Worm (Caenorhabditis elegans) whole organism, L2 larva: Measurements from ENCODE around the gene zip-8.

Experiments used
- blmp-1 ChIP-seq: sonication (generic microtip); optimal IDR thresholded peaks from 2 replicates; lab custom pipeline; 2017; ENCODE audit warnings: missing genetic modification characterization, mild to moderate bottlenecking, missing compliant biosample characterization, antibody characterized with exemption, moderate library complexity; ENCODE audit not compliant: insufficient read depth
- elt-1 ChIP-seq: fragments of 150-350 bp; optimal IDR thresholded peaks from 2 replicates; lab custom pipeline; 2014; ENCODE audit warnings: missing biosample characterization, missing genetic modification characterization
- elt-3 ChIP-seq: sonication (generic microtip); optimal IDR thresholded peaks from 2 replicates; lab custom pipeline; 2017; ENCODE audit warnings: missing biosample characterization, missing genetic modification characterization
- nhr-12 ChIP-seq: fragments of 150-350 bp; optimal IDR thresholded peaks from 2 replicates; lab custom pipeline; 2014; ENCODE audit warnings: missing biosample characterization, missing genetic modification characterization
- nhr-237 ChIP-seq: fragments of 150-350 bp; optimal IDR thresholded peaks from 2 replicates; lab custom pipeline; 2014; ENCODE audit warnings: missing biosample characterization, missing genetic modification characterization

DNA sequence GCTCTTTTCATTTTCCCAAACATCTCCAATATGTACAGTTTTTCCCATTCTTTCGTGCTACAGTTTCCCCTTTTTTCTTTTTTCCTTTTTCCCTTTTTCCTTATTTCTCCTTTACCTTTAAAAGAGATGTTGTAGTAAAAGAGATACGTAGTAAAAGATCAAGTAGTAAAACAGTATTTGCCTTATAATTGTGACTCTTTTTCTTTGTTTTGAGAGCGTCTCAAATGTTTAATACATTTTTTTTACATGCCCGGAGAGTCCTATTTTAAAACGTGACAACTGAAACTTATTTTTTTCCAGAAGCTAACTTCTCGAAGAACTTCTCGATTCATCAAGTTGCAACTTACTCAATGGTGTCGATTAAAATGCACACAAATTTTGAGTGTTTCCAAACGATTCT, 29.1 kb downstream of the zip-8 start, which contains the start of gene F23F12.12:
- TF ChIP-seq nhr-12 (tag; lab: Kevin White, UChicago): no peak
- TF ChIP-seq elt-1 (tag; lab: Kevin White, UChicago): no peak
- no peak for TF ChIP-seq blmp-1 (tag; lab: Kevin White, UChicago)
- TF ChIP-seq elt-3 (tag; lab: Kevin White, UChicago): no peak
- no peak for TF ChIP-seq nhr-237 (tag; lab: Kevin White, UChicago)
